Fruit fly (Drosophila melanogaster): ENCODE results near the gene Eig71Eh.

- TF ChIP-seq cnc (optimal IDR thresholded peaks at IDR 0.05): no peak
- TF ChIP-seq Clk (GFP tag; optimal IDR thresholded peaks at IDR 0.05): peak; percentile 52
- no peak for TF ChIP-seq Crg-1 (GFP tag; optimal IDR thresholded peaks at IDR 0.05)
- peak; percentile 65 for TF ChIP-seq tj (GFP tag; optimal IDR thresholded peaks at IDR 0.05)
- TF ChIP-seq kay (GFP tag; ENCODE audit: borderline replicate concordance): peak; percentile 75
- peak; percentile 82 for TF ChIP-seq CG5204 (GFP tag; optimal IDR thresholded peaks at IDR 0.05)
- peak; percentile 22 for TF ChIP-seq Hr96 (GFP tag; optimal IDR thresholded peaks at IDR 0.05)
Measured at dm6 chr3L:15625676-15626414, 33.4 kb downstream of the Eig71Eh start.
